Worm (Caenorhabditis elegans) whole organism, L1 larva: ENCODE results near the gene lact-4.

Experiments used
- C04F5.9 ChIP-seq: sonication (generic microtip); optimal IDR thresholded peaks from 2 replicates; lab custom pipeline; 2016; ENCODE audit warnings: missing genetic modification characterization, missing compliant biosample characterization
- alr-1 ChIP-seq: fragments of 200-800 bp; sonication (Bioruptor generic); optimal IDR thresholded peaks from 2 replicates; lab custom pipeline; 2018; ENCODE audit warnings: borderline replicate concordance, mild to moderate bottlenecking, missing genetic modification characterization, missing compliant biosample characterization
- ama-1 ChIP-seq: fragments of 150-350 bp; optimal IDR thresholded peaks from 2 replicates; lab custom pipeline; 2014
- blmp-1 ChIP-seq: fragments of 150-350 bp; optimal IDR thresholded peaks from 2 replicates; lab custom pipeline; 2014; ENCODE audit warnings: missing biosample characterization, missing genetic modification characterization
- ceh-8 ChIP-seq: fragments of 200-800 bp; sonication (Bioruptor generic); optimal IDR thresholded peaks from 2 replicates; lab custom pipeline; 2018; ENCODE audit warnings: mild to moderate bottlenecking, missing genetic modification characterization, moderate library complexity, missing compliant biosample characterization
- ceh-82 ChIP-seq, 3 experiments: fragments of 150-350 bp in 1 of 3; sonication (generic microtip) in 2 of 3; optimal IDR thresholded peaks; 2 replicates each; lab custom pipeline; 2014 to 2017; ENCODE audit warnings: missing biosample characterization in 3 of 3, missing genetic modification characterization in 3 of 3
- ces-1 ChIP-seq: fragments of 150-350 bp; optimal IDR thresholded peaks from 2 replicates; lab custom pipeline; 2014; ENCODE audit warnings: missing biosample characterization, missing genetic modification reagents, missing genetic modification characterization
- efl-1 ChIP-seq, 4 experiments: fragments of 150-350 bp; optimal IDR thresholded peaks in 3 of 4; peaks in 1 of 4; 1 replicate in 1 of 4; 2 replicates in 3 of 4; lab custom pipeline; 2014; ENCODE audit warnings: missing biosample characterization in 2 of 4, missing genetic modification characterization in 2 of 4, missing genetic modification reagents in 2 of 4
- efl-3 ChIP-seq: fragments of 200-800 bp; sonication (Bioruptor generic); optimal IDR thresholded peaks from 2 replicates; lab custom pipeline; 2018; ENCODE audit warnings: mild to moderate bottlenecking, missing genetic modification characterization, missing compliant biosample characterization
- egl-13 ChIP-seq: sonication (generic microtip); optimal IDR thresholded peaks from 2 replicates; lab custom pipeline; 2016; ENCODE audit warnings: missing genotype, missing genetic modification reagents, missing genetic modification characterization, missing compliant biosample characterization
- egl-27 ChIP-seq, 2 experiments: fragments of 150-350 bp in 1 of 2; sonication (generic microtip); optimal IDR thresholded peaks; 3 replicates each; lab custom pipeline; 2017 to 2018; ENCODE audit warnings: missing biosample characterization in 2 of 2, missing genetic modification characterization in 2 of 2, missing genetic modification reagents in 2 of 2
- elt-2 ChIP-seq: sonication (generic microtip); optimal IDR thresholded peaks from 2 replicates; lab custom pipeline; 2016; ENCODE audit warnings: missing genetic modification characterization, mild to moderate bottlenecking, inconsistent platforms, missing compliant biosample characterization, missing genetic modification reagents
- elt-3 ChIP-seq, 6 experiments: fragments of 150-350 bp in 1 of 6; sonication (generic microtip); optimal IDR thresholded peaks; 2 replicates each; lab custom pipeline; 2017 to 2018; ENCODE audit warnings: missing biosample characterization in 6 of 6, missing genetic modification characterization in 6 of 6, inconsistent platforms in 1 of 6
- fkh-8 ChIP-seq: sonication (generic microtip); optimal IDR thresholded peaks from 2 replicates; lab custom pipeline; 2016; ENCODE audit warnings: mild to moderate bottlenecking, missing genetic modification characterization, missing compliant biosample characterization
- grh-1 ChIP-seq: fragments of 200-800 bp; sonication (Bioruptor generic); IDR thresholded peaks from 2 replicates; pipeline ENCODE4 v1.3.6; 2022; ENCODE audit warnings: missing genetic modification reagents, missing genetic modification characterization, missing compliant biosample characterization
- hlh-4 ChIP-seq: sonication (generic microtip); optimal IDR thresholded peaks from 2 replicates; lab custom pipeline; 2016; ENCODE audit warnings: mild to moderate bottlenecking, missing genetic modification characterization, missing compliant biosample characterization
- isw-1 ChIP-seq: fragments of 200-800 bp; sonication (Bioruptor generic); IDR thresholded peaks from 2 replicates; pipeline ENCODE4 v1.3.6; 2022; ENCODE audit warnings: missing genetic modification characterization, missing compliant biosample characterization
- lin-39 ChIP-seq: fragments of 150-350 bp; optimal IDR thresholded peaks from 2 replicates; lab custom pipeline; 2014; ENCODE audit warnings: missing biosample characterization, missing genetic modification reagents, missing genetic modification characterization
- lsy-2 ChIP-seq, 2 experiments: fragments of 150-350 bp; optimal IDR thresholded peaks; 2 replicates each; lab custom pipeline; 2014; ENCODE audit warnings: missing biosample characterization in 2 of 2, missing genetic modification characterization in 2 of 2
- mab-9 ChIP-seq: fragments of 200-800 bp; sonication (Bioruptor generic); IDR thresholded peaks from 2 replicates; pipeline ENCODE4 v1.3.6; 2022; ENCODE audit warnings: missing genetic modification reagents, missing genetic modification characterization, missing compliant biosample characterization
- mdl-1 ChIP-seq, 2 experiments: fragments of 150-350 bp; optimal IDR thresholded peaks; 2 replicates each; lab custom pipeline; 2014 to 2017; ENCODE audit warnings: missing biosample characterization in 2 of 2, missing genetic modification characterization in 2 of 2, inconsistent platforms in 1 of 2
- mef-2 ChIP-seq: fragments of 150-350 bp; optimal IDR thresholded peaks from 2 replicates; lab custom pipeline; 2014; ENCODE audit warnings: missing biosample characterization, missing genetic modification characterization
- nhr-11 ChIP-seq: fragments of 150-350 bp; optimal IDR thresholded peaks from 2 replicates; lab custom pipeline; 2014; ENCODE audit warnings: missing biosample characterization, missing genetic modification characterization
- nhr-19 ChIP-seq: fragments of 200-800 bp; sonication (Bioruptor generic); conservative IDR thresholded peaks from 2 replicates; pipeline ENCODE4 v1.3.6; 2022; ENCODE audit warnings: missing genetic modification characterization, missing compliant biosample characterization
- nhr-20 ChIP-seq: sonication (generic microtip); optimal IDR thresholded peaks from 2 replicates; lab custom pipeline; 2016; ENCODE audit warnings: mild to moderate bottlenecking, missing genetic modification characterization, missing compliant biosample characterization
- nhr-237 ChIP-seq: fragments of 150-350 bp; optimal IDR thresholded peaks from 2 replicates; lab custom pipeline; 2014; ENCODE audit warnings: missing biosample characterization, missing genetic modification characterization
- nhr-28 ChIP-seq: fragments of 150-350 bp; optimal IDR thresholded peaks from 2 replicates; lab custom pipeline; 2014; ENCODE audit warnings: missing biosample characterization, missing genetic modification characterization
- nhr-71 ChIP-seq: sonication (generic microtip); optimal IDR thresholded peaks from 2 replicates; lab custom pipeline; 2016; ENCODE audit warnings: mild to moderate bottlenecking, missing genetic modification characterization, moderate library complexity, missing compliant biosample characterization
- nhr-76 ChIP-seq: sonication (generic microtip); optimal IDR thresholded peaks from 2 replicates; lab custom pipeline; 2017; ENCODE audit warnings: missing biosample characterization, missing genetic modification characterization
- nhr-85 ChIP-seq: sonication (generic microtip); peaks from one replicate; lab custom pipeline; 2016; ENCODE audit warnings: missing genetic modification characterization, inconsistent platforms, missing compliant biosample characterization
- nhr-90 ChIP-seq: sonication (generic microtip); optimal IDR thresholded peaks from 2 replicates; lab custom pipeline; 2016; ENCODE audit warnings: mild to moderate bottlenecking, missing genetic modification characterization, missing compliant biosample characterization; ENCODE audit not compliant: poor library complexity
- pax-3 ChIP-seq: fragments of 200-800 bp; sonication (Bioruptor generic); optimal IDR thresholded peaks from 2 replicates; lab custom pipeline; 2018; ENCODE audit warnings: mild to moderate bottlenecking, missing genetic modification characterization, moderate library complexity, missing compliant biosample characterization
- pqm-1 ChIP-seq: sonication (generic microtip); optimal IDR thresholded peaks from 3 replicates; lab custom pipeline; 2017; ENCODE audit warnings: missing biosample characterization, missing genetic modification characterization
- skn-1 ChIP-seq: fragments of 150-350 bp; optimal IDR thresholded peaks from 2 replicates; lab custom pipeline; 2014; ENCODE audit warnings: missing biosample characterization, missing genetic modification characterization
- snpc-4 ChIP-seq: fragments of 150-350 bp; optimal IDR thresholded peaks from 2 replicates; lab custom pipeline; 2014; ENCODE audit warnings: missing biosample characterization, missing genetic modification characterization
- sox-4 ChIP-seq: sonication (generic microtip); optimal IDR thresholded peaks from 2 replicates; lab custom pipeline; 2016; ENCODE audit warnings: missing genetic modification characterization, missing compliant biosample characterization
- sup-37 ChIP-seq: fragments of 200-800 bp; sonication (Bioruptor generic); optimal IDR thresholded peaks from 2 replicates; lab custom pipeline; 2018; ENCODE audit warnings: mild to moderate bottlenecking, missing genetic modification characterization, missing compliant biosample characterization
- swsn-7 ChIP-seq: sonication (generic microtip); optimal IDR thresholded peaks from 2 replicates; lab custom pipeline; 2016; ENCODE audit warnings: missing genetic modification characterization, missing compliant biosample characterization
- tlp-1 ChIP-seq: fragments of 150-350 bp; optimal IDR thresholded peaks from 2 replicates; lab custom pipeline; 2014; ENCODE audit warnings: missing biosample characterization, missing genetic modification characterization
- zip-4 ChIP-seq: fragments of 200-800 bp; sonication (Bioruptor generic); optimal IDR thresholded peaks from 2 replicates; lab custom pipeline; 2018; ENCODE audit warnings: mild to moderate bottlenecking, missing genetic modification characterization, moderate library complexity, missing compliant biosample characterization
- ztf-4 ChIP-seq: fragments of 150-350 bp; optimal IDR thresholded peaks from 2 replicates; lab custom pipeline; 2014; ENCODE audit warnings: missing biosample characterization, missing genetic modification characterization

Gene lact-4

ce11 chrII:8481033-8481708, 893 bp upstream of the lact-4 start (continued):
- no peak for TF ChIP-seq efl-3
- TF ChIP-seq ceh-8 (GFP tag; lab: Kevin White, UChicago) = no peak
- TF ChIP-seq pqm-1 (tag; lab: Kevin White, UChicago) = no peak
- TF ChIP-seq mab-9 (GFP tag; lab: Robert Waterston, UW) = no peak
- no peak for TF ChIP-seq grh-1 (GFP tag; lab: Robert Waterston, UW)
- no peak for TF ChIP-seq nhr-90 (tag; lab: Kevin White, UChicago)
- no peak for TF ChIP-seq nhr-28 (tag; lab: Kevin White, UChicago)
- no peak for TF ChIP-seq nhr-76 (tag; lab: Kevin White, UChicago)
- no peak for TF ChIP-seq C04F5.9 (tag; lab: Kevin White, UChicago)
- no peak for TF ChIP-seq isw-1
- peak; percentile 82 for TF ChIP-seq nhr-19 (GFP tag; lab: Robert Waterston, UW)
- peak; percentile 82 for TF ChIP-seq nhr-20 (tag; lab: Kevin White, UChicago)
- TF ChIP-seq fkh-8 (tag; lab: Kevin White, UChicago) = peak; percentile 48
- TF ChIP-seq mdl-1 (tag; optimal IDR thresholded peaks at IDR 0.05; lab: Kevin White, UChicago) = no peak
- TF ChIP-seq elt-2 = no peak
- TF ChIP-seq nhr-237 = no peak
- no peak for TF ChIP-seq egl-27 (tag; optimal IDR thresholded peaks at IDR 0.05; lab: Kevin White, UChicago)
- no peak for TF ChIP-seq sox-4 (tag; lab: Kevin White, UChicago)
- TF ChIP-seq skn-1 (tag; lab: Kevin White, UChicago) = peak; percentile 9
- TF ChIP-seq pax-3 (tag; lab: Kevin White, UChicago) = no peak
- TF ChIP-seq ceh-82 (tag; optimal IDR thresholded peaks at IDR 0.05; lab: Kevin White, UChicago) = no peak
- TF ChIP-seq zip-4 (GFP tag; lab: Kevin White, UChicago) = no peak
- TF ChIP-seq lsy-2 (tag; optimal IDR thresholded peaks at IDR 0.05; lab: Kevin White, UChicago) = peak in 1 of 2 experiments; percentile 48
- no peak for TF ChIP-seq tlp-1 (tag; lab: Kevin White, UChicago)
- TF ChIP-seq mef-2 (tag; lab: Kevin White, UChicago) = no peak
- no peak for TF ChIP-seq blmp-1 (tag; lab: Kevin White, UChicago)

DNA sequence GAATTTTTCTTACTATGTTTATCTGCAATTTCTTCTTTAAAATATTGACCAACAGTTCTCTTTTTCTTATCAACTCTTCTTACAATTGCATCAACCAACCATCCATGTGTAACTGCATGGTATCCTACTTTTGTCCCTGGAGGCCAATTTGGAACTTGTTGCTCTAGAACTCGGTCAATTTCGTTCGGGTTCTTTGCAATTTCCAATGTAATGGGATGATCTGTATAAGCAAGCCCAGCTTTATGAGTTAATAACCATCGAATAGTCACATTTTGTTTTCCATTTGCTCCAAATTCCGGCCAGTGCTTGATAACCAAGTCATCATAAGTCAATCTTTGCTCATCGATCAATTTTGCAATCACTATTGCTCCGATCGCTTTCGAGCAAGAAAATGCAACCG, 941 bp downstream of the lact-4 start:
- TF ChIP-seq ama-1 (lab: Kevin White, UChicago) (peak; percentile 30), efl-1 (optimal IDR thresholded peaks at IDR 0.05; lab: Kevin White, UChicago) (no peak), efl-1 (GFP tag; optimal IDR thresholded peaks at IDR 0.05 in 1 of 2; lab: Kevin White, UChicago) (peak in 1 of 2 experiments; percentile 77), elt-3 (tag; optimal IDR thresholded peaks at IDR 0.05; lab: Kevin White, UChicago) (peak in 1 of 6 experiments; percentile 2), snpc-4 (tag; lab: Kevin White, UChicago) (no peak)

DNA sequence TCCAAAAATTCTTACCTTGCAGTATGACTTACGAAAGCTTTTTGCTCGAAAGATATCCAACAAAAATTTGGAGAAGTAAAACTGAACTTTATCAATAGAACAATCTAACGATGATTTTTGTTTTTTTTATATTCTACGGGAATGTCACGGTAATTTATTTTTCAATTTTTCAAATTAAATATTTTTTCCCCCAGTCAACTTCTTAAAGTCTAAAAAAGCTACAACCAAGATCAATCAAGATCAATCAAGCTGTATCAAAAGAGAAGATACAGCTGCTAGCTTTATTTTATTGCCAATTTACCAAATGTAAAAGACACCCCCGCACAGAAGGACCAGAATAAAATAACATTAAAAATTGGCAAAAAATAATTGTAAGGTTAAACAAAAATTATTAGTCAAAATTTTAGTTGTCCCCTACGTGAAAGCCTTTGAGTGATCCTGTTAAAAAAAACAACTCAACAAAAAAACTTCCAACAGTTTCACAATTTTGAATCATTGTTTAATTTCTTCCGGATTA, 4.9 kb downstream of the lact-4 start, which contains the start of the genes M05D6.1 and M05D6.3:
Gene M05D6.1, minus strand, starts transcription at position 101 of the 517 bp plus-strand sequence.
Gene M05D6.3, plus strand, starts transcription at position 467 of the 517 bp plus-strand sequence.
- TF ChIP-seq lin-39 (tag; lab: Kevin White, UChicago) (no peak), hlh-4 (tag; lab: Kevin White, UChicago) (no peak), nhr-19 (GFP tag; lab: Robert Waterston, UW) (no peak), zip-4 (GFP tag; lab: Kevin White, UChicago) (no peak)

ce11 chrII:8472916-8473315, 7.4 kb downstream of the lact-4 start:
- TF ChIP-seq ztf-4 (no peak), swsn-7 (tag; lab: Kevin White, UChicago) (no peak), alr-1 (tag; lab: Kevin White, UChicago) (no peak), efl-1 (optimal IDR thresholded peaks at IDR 0.05; lab: Kevin White, UChicago) (no peak), efl-1 (GFP tag; optimal IDR thresholded peaks at IDR 0.05 in 1 of 2; lab: Kevin White, UChicago) (no peak), pqm-1 (tag; lab: Kevin White, UChicago) (no peak), nhr-85 (tag; lab: Kevin White, UChicago) (no peak), snpc-4 (tag; lab: Kevin White, UChicago) (no peak), elt-3 (tag; optimal IDR thresholded peaks at IDR 0.05; lab: Kevin White, UChicago) (no peak), egl-13 (tag; lab: Kevin White, UChicago) (no peak), ces-1 (GFP tag; lab: Kevin White, UChicago) (no peak), nhr-11 (tag; lab: Kevin White, UChicago) (no peak), lin-39 (tag; lab: Kevin White, UChicago) (no peak), sup-37 (GFP tag; lab: Kevin White, UChicago) (no peak), nhr-71 (tag; lab: Kevin White, UChicago) (no peak), nhr-237 (no peak), nhr-76 (tag; lab: Kevin White, UChicago) (no peak)
